Worm (Caenorhabditis elegans) whole organism, late embryonic: ENCODE measurements around the gene T05B4.12.

Experiments used
- fkh-10 ChIP-seq: fragments of 150-350 bp; optimal IDR thresholded peaks from 2 replicates; lab custom pipeline; 2014; ENCODE audit warnings: missing biosample characterization, missing genetic modification reagents, missing genetic modification characterization
- nfya-1 ChIP-seq: sonication (generic microtip); optimal IDR thresholded peaks from 2 replicates; lab custom pipeline; 2017; ENCODE audit warnings: missing genetic modification characterization, mild to moderate bottlenecking, missing compliant biosample characterization, antibody characterized with exemption, moderate library complexity

ce11 chrV:4073455-4073854 lies 52.4 kb downstream of the T05B4.12 start, which contains the start of gene otpl-2:
- TF ChIP-seq fkh-10 (GFP tag; lab: Kevin White, UChicago) (no peak), nfya-1 (tag; lab: Kevin White, UChicago) (no peak)
